Worm (Caenorhabditis elegans): ENCODE data around the gene C09G5.14.

DNA sequence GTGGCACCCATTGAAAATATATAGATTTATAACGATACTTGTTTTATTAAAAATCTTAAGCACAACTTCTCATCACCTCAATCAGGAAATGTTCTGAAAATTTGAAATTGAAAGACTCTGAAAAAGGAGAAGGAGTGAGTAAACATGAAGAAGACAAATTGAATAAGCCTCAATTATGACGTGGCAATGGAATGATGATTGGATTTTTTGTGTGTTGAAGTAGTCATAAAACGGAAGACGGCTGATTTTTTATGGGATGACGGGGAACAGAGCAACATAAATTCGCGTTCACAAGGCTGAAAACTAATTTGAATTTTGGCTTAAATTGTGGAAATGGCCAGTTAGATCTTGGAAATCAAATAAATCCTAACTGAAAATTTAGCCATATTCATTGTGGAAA is 8.6 kb upstream of the C09G5.14 start, which contains the start of gene glb-12:
- TF ChIP-seq ets-4 (GFP tag; optimal IDR thresholded peaks at IDR 0.05) (no peak), ztf-22 (GFP tag; optimal IDR thresholded peaks at IDR 0.05) (no peak), lin-54 (GFP tag; optimal IDR thresholded peaks at IDR 0.05) (no peak), unc-62 (GFP tag; optimal IDR thresholded peaks at IDR 0.05) (no peak), sea-2 (GFP tag; IDR thresholded peaks at IDR 0.05) (no peak), snpc-4 (GFP tag; optimal IDR thresholded peaks at IDR 0.05) (no peak), snpc-4 (tag; optimal IDR thresholded peaks at IDR 0.05) (no peak), C06A6.2 (GFP tag; conservative IDR thresholded peaks at IDR 0.05) (no peak), F39B2.1 (GFP tag; IDR thresholded peaks at IDR 0.05) (no peak), nhr-90 (tag; optimal IDR thresholded peaks at IDR 0.05) (no peak), bed-2 (GFP tag; IDR thresholded peaks at IDR 0.05) (no peak), ceh-40 (GFP tag; IDR thresholded peaks at IDR 0.05) (no peak)

All from whole organism, young adult.